Worm (Caenorhabditis elegans) whole organism, L4 larva: ENCODE results near the gene nac-1.

ENCODE experiments used
- ama-1 ChIP-seq: fragments of 150-350 bp; optimal IDR thresholded peaks from 2 replicates; lab custom pipeline; 2014; ENCODE audit warnings: inconsistent platforms, mixed read lengths
- ceh-44 ChIP-seq: fragments of 200-800 bp; sonication (Bioruptor generic); IDR thresholded peaks from 2 replicates; pipeline ENCODE4 v1.3.6; 2022; ENCODE audit warnings: missing genetic modification reagents, missing genetic modification characterization, missing compliant biosample characterization
- daf-12 ChIP-seq: fragments of 150-350 bp; optimal IDR thresholded peaks from 2 replicates; lab custom pipeline; 2014; ENCODE audit warnings: missing biosample characterization, missing genetic modification reagents, missing genetic modification characterization
- egl-27 ChIP-seq: sonication (generic microtip); optimal IDR thresholded peaks from 3 replicates; lab custom pipeline; 2017; ENCODE audit warnings: missing biosample characterization, missing genetic modification reagents, missing genetic modification characterization
- gei-8 ChIP-seq: fragments of 200-800 bp; sonication (Bioruptor generic); optimal IDR thresholded peaks from 2 replicates; lab custom pipeline; 2018; ENCODE audit warnings: mild to moderate bottlenecking, missing genetic modification characterization, missing compliant biosample characterization
- jun-1 ChIP-seq: fragments of 150-350 bp; optimal IDR thresholded peaks from 2 replicates; lab custom pipeline; 2014; ENCODE audit warnings: missing biosample characterization, missing genetic modification reagents, missing genetic modification characterization
- lsy-2 ChIP-seq, 2 experiments: fragments of 150-350 bp in 1 of 2; sonication (generic microtip) in 1 of 2; optimal IDR thresholded peaks; 2 replicates each; lab custom pipeline; 2014 to 2017; ENCODE audit warnings: missing biosample characterization in 2 of 2, missing genetic modification characterization in 2 of 2
- mep-1 ChIP-seq: fragments of 150-350 bp; sonication (generic microtip); optimal IDR thresholded peaks from 3 replicates; lab custom pipeline; 2014; ENCODE audit warnings: missing biosample characterization, missing genetic modification characterization
- mxl-3 ChIP-seq: fragments of 200-800 bp; sonication (Bioruptor generic); optimal IDR thresholded peaks from 2 replicates; lab custom pipeline; 2018; ENCODE audit warnings: mild to moderate bottlenecking, missing genetic modification characterization, missing compliant biosample characterization
- nhr-77 ChIP-seq: fragments of 150-350 bp; optimal IDR thresholded peaks from 2 replicates; lab custom pipeline; 2014; ENCODE audit warnings: missing biosample characterization, missing genetic modification characterization
- snpc-4 ChIP-seq: fragments of 150-350 bp; optimal IDR thresholded peaks from 2 replicates; lab custom pipeline; 2014; ENCODE audit warnings: missing biosample characterization, missing genetic modification characterization
- zag-1 ChIP-seq: fragments of 150-350 bp; optimal IDR thresholded peaks from 2 replicates; lab custom pipeline; 2014; ENCODE audit warnings: missing biosample characterization, missing genetic modification characterization
- ztf-7 ChIP-seq: fragments of 150-350 bp; optimal IDR thresholded peaks from 2 replicates; lab custom pipeline; 2014; ENCODE audit warnings: missing biosample characterization, missing genetic modification characterization

ce11 chrX:14946217-14946463, 51.2 kb downstream of the nac-1 start, which contains the start of gene mrp-5:
- TF ChIP-seq zag-1 (no peak), lsy-2 (tag; optimal IDR thresholded peaks at IDR 0.05; lab: Kevin White, UChicago) (no peak), ceh-44 (GFP tag; lab: Robert Waterston, UW) (no peak), mxl-3 (GFP tag; lab: Kevin White, UChicago) (no peak), snpc-4 (tag; lab: Kevin White, UChicago) (no peak), ama-1 (lab: Kevin White, UChicago) (no peak), egl-27 (tag; lab: Kevin White, UChicago) (no peak), nhr-77 (tag; lab: Kevin White, UChicago) (no peak), ztf-7 (tag; lab: Kevin White, UChicago) (no peak), daf-12 (tag; lab: Kevin White, UChicago) (no peak), mep-1 (no peak), jun-1 (tag; lab: Kevin White, UChicago) (no peak), gei-8 (no peak)
